Fruit fly (Drosophila melanogaster): ENCODE data around the gene Nek2.

Nek2 gene

dm6 chrX:7893411-7894122 lies 2.1 kb upstream of the Nek2 start, which contains the start of the genes CG45089, ND-MNLL and p115 (continued):
- TF ChIP-seq unpg (GFP tag; optimal IDR thresholded peaks at IDR 0.05), result peak; percentile 60
- no peak for TF ChIP-seq CG12071 (GFP tag; optimal IDR thresholded peaks at IDR 0.05)
- peak; percentile 46 for TF ChIP-seq kay (GFP tag; optimal IDR thresholded peaks at IDR 0.05)
- TF ChIP-seq CG14014 (GFP tag; IDR thresholded peaks at IDR 0.05), result peak; percentile 47; the same call in 1 of the 2 replicates
- peak; percentile 36; the same call in 1 of the 2 replicates for TF ChIP-seq ttk (GFP tag; IDR thresholded peaks at IDR 0.05)
- no peak for TF ChIP-seq Trl (optimal IDR thresholded peaks at IDR 0.05)
- TF ChIP-seq Trl (GFP tag; optimal IDR thresholded peaks at IDR 0.05), result peak; percentile 20
- TF ChIP-seq sens-2 (GFP tag; IDR thresholded peaks at IDR 0.05), result no peak
- TF ChIP-seq CG8359 (GFP tag; optimal IDR thresholded peaks at IDR 0.05; ENCODE audit: borderline replicate concordance), result no peak
- TF ChIP-seq CG1529 (GFP tag; optimal IDR thresholded peaks at IDR 0.05), result peak; percentile 6
- TF ChIP-seq repo (GFP tag; optimal IDR thresholded peaks at IDR 0.05), result no peak
- TF ChIP-seq CG10959 (GFP tag; IDR thresholded peaks at IDR 0.05), result no peak
- no peak for TF ChIP-seq CG15011 (GFP tag; optimal IDR thresholded peaks at IDR 0.05)
- no peak for TF ChIP-seq peb (GFP tag; IDR thresholded peaks at IDR 0.05)
- peak; percentile 66 for TF ChIP-seq CG12155 (GFP tag; optimal IDR thresholded peaks at IDR 0.05)
- no peak for TF ChIP-seq Atf3 (GFP tag; optimal IDR thresholded peaks at IDR 0.05)
- peak; percentile 35 for TF ChIP-seq Dp (GFP tag; optimal IDR thresholded peaks at IDR 0.05)
- TF ChIP-seq CG1602 (GFP tag; optimal IDR thresholded peaks at IDR 0.05), result peak; percentile 33
- peak; percentile 63 for TF ChIP-seq CG15601 (tag; optimal IDR thresholded peaks at IDR 0.05)
- peak; percentile 62 for TF ChIP-seq Nf-YC (tag; optimal IDR thresholded peaks at IDR 0.05)
- peak; percentile 18 for TF ChIP-seq HLH54F (GFP tag; optimal IDR thresholded peaks at IDR 0.05)
- TF ChIP-seq CG6689 (GFP tag; IDR thresholded peaks at IDR 0.05), result peak; percentile 40; the same call in 1 of the 2 replicates
- peak; percentile 26 for TF ChIP-seq cato (GFP tag; optimal IDR thresholded peaks at IDR 0.05; ENCODE audit: borderline replicate concordance)
- no peak for TF ChIP-seq CG4360 (GFP tag; IDR thresholded peaks at IDR 0.05)
- TF ChIP-seq CG2202 (tag; optimal IDR thresholded peaks at IDR 0.05), result no peak
- no peak for TF ChIP-seq otp (GFP tag; IDR thresholded peaks at IDR 0.05)
- TF ChIP-seq HmgD (GFP tag; optimal IDR thresholded peaks at IDR 0.05), result no peak
- TF ChIP-seq grau (tag; optimal IDR thresholded peaks at IDR 0.05), result peak; percentile 61
- TF ChIP-seq CG8089 (GFP tag; optimal IDR thresholded peaks at IDR 0.05), result no peak
- no peak for TF ChIP-seq CG12104 (GFP tag; optimal IDR thresholded peaks at IDR 0.05)
- TF ChIP-seq CG6813 (GFP tag; optimal IDR thresholded peaks at IDR 0.05), result no peak
- TF ChIP-seq trh (GFP tag; optimal IDR thresholded peaks at IDR 0.05), result no peak
- peak; percentile 25 for TF ChIP-seq scrt (GFP tag; optimal IDR thresholded peaks at IDR 0.05)
- no peak for TF ChIP-seq HLHmδ (GFP tag; optimal IDR thresholded peaks at IDR 0.05)
- no peak for TF ChIP-seq mirr (GFP tag; optimal IDR thresholded peaks at IDR 0.05)
- no peak for TF ChIP-seq maf-S (GFP tag; optimal IDR thresholded peaks at IDR 0.05)
- TF ChIP-seq her (GFP tag; optimal IDR thresholded peaks at IDR 0.05), result no peak
- no peak for TF ChIP-seq CrebB (tag; optimal IDR thresholded peaks at IDR 0.05)
- no peak for TF ChIP-seq CG6854 (GFP tag; optimal IDR thresholded peaks at IDR 0.05)
- peak in 1 of 2 experiments; percentile 31 for TF ChIP-seq chif (GFP tag; optimal IDR thresholded peaks at IDR 0.05)
- no peak for TF ChIP-seq zf30C (GFP tag; optimal IDR thresholded peaks at IDR 0.05)
- TF ChIP-seq CG1603 (tag; optimal IDR thresholded peaks at IDR 0.05), result peak; percentile 27
- TF ChIP-seq BtbVII (GFP tag; optimal IDR thresholded peaks at IDR 0.05), result no peak
- TF ChIP-seq CG10431 (GFP tag; optimal IDR thresholded peaks at IDR 0.05), result no peak
- TF ChIP-seq pan (optimal IDR thresholded peaks at IDR 0.05), result no peak
- TF ChIP-seq pan (GFP tag; optimal IDR thresholded peaks at IDR 0.05 in 1 of 2, IDR thresholded peaks at IDR 0.05 in 1 of 2), result peak in 1 of 2 experiments; percentile 20
- TF ChIP-seq phol (tag; optimal IDR thresholded peaks at IDR 0.05), result peak; percentile 69
- TF ChIP-seq Stat92E (GFP tag; optimal IDR thresholded peaks at IDR 0.05), result no peak
- peak; percentile 71; the same call in 1 of the 2 replicates for TF ChIP-seq Rfx (GFP tag; IDR thresholded peaks at IDR 0.05)
- peak; percentile 46 for TF ChIP-seq CG10366 (GFP tag; IDR thresholded peaks at IDR 0.05)

All from whole organism, embryonic.